Worm (Caenorhabditis elegans): Measurements from ENCODE around the gene hda-11.

DNA sequence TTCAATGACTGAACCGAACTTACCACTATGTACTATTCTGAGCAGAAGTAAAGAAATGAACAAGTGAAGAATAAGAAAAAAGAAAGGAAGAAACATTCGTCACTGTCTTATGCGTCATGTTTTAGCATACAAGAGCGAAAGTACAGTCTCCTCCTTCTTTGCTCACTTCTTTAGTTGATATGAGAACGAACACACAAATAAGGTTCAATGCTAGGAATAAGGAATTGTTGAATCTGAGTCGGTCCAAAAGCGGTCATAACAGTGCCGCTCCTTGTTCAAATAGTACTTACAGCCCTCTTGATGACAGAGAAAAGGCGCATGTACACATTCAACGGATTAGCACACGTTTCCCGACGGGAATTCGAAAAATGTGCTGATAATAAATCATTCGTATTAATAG is 13.1 kb downstream of the hda-11 start, which contains the start of gene F25D1.8:
- TF ChIP-seq nhr-28 (tag; optimal IDR thresholded peaks at IDR 0.05) (no peak), elt-3 (tag; optimal IDR thresholded peaks at IDR 0.05) (no peak), mdl-1 (tag; optimal IDR thresholded peaks at IDR 0.05) (no peak), skn-1 (tag; optimal IDR thresholded peaks at IDR 0.05) (no peak), R02D3.7 (tag; optimal IDR thresholded peaks at IDR 0.05) (no peak), ztf-4 (tag; optimal IDR thresholded peaks at IDR 0.05) (no peak), pha-4 (tag; optimal IDR thresholded peaks at IDR 0.05) (no peak), lin-15B (tag; optimal IDR thresholded peaks at IDR 0.05) (no peak), nhr-43 (tag; optimal IDR thresholded peaks at IDR 0.05; ENCODE audit: poor library complexity, severe bottlenecking) (no peak), nhr-11 (tag; optimal IDR thresholded peaks at IDR 0.05) (no peak)
